Fruit fly (Drosophila melanogaster) whole organism, pupa: ENCODE data around the gene Alh.
A peak's percentile ranks its signal among the peaks of the same experiment; 100 is the strongest.

Source experiments
- CG10348 ChIP-seq: fragments of 200-800 bp; sonication (Bioruptor generic); IDR thresholded peaks from 2 replicates; pipeline ENCODE4 v1.3.6; 2022; ENCODE audit warnings: missing biosample characterization, missing genetic modification characterization
- CG12605 ChIP-seq: fragments of 200-800 bp; sonication (Bioruptor generic); IDR thresholded peaks from 2 replicates; pipeline ENCODE4 v1.3.6; 2022; ENCODE audit warnings: missing biosample characterization, missing genetic modification characterization
- CG13204 ChIP-seq: fragments of 200-800 bp; sonication (Bioruptor generic); optimal IDR thresholded peaks from 2 replicates; lab custom pipeline; 2018; ENCODE audit warnings: missing biosample characterization, mild to moderate bottlenecking, missing genetic modification characterization, moderate library complexity
- CG14655 ChIP-seq: fragments of 200-800 bp; sonication (Bioruptor generic); optimal IDR thresholded peaks from 3 replicates; lab custom pipeline; 2017; ENCODE audit warnings: mild to moderate bottlenecking, missing biosample characterization, missing genetic modification reagents, missing genetic modification characterization
- CG15710 ChIP-seq: fragments of 200-800 bp; sonication (Bioruptor generic); optimal IDR thresholded peaks from 2 replicates; lab custom pipeline; 2018; ENCODE audit warnings: missing biosample characterization, mild to moderate bottlenecking, missing genetic modification characterization, moderate library complexity
- CG17806 ChIP-seq: fragments of 200-800 bp; sonication (Bioruptor generic); optimal IDR thresholded peaks from 2 replicates; lab custom pipeline; 2018; ENCODE audit warnings: missing biosample characterization, mild to moderate bottlenecking, missing genetic modification characterization, moderate library complexity
- CG32121 ChIP-seq: fragments of 200-800 bp; sonication (Bioruptor generic); IDR thresholded peaks from 2 replicates; pipeline ENCODE4 v1.3.6; 2022; ENCODE audit warnings: missing biosample characterization, missing genetic modification characterization
- CG34367 ChIP-seq: fragments of 200-800 bp; sonication (Bioruptor generic); optimal IDR thresholded peaks from 2 replicates; lab custom pipeline; 2018; ENCODE audit warnings: missing biosample characterization, mild to moderate bottlenecking, missing genetic modification characterization
- CG4496 ChIP-seq: fragments of 200-800 bp; sonication (Bioruptor generic); IDR thresholded peaks from 3 replicates; pipeline ENCODE4 v1.3.6; 2022; ENCODE audit warnings: missing biosample characterization, missing genetic modification characterization
- CG8159 ChIP-seq: fragments of 200-800 bp; sonication (Bioruptor generic); optimal IDR thresholded peaks from 3 replicates; lab custom pipeline; 2018; ENCODE audit warnings: missing biosample characterization, mild to moderate bottlenecking, missing genetic modification characterization, moderate library complexity
- CG8301 ChIP-seq: fragments of 200-800 bp; sonication (Bioruptor generic); optimal IDR thresholded peaks from 2 replicates; lab custom pipeline; 2018; ENCODE audit warnings: missing biosample characterization, mild to moderate bottlenecking, missing genetic modification characterization
- CG9948 ChIP-seq: fragments of 200-800 bp; sonication (Bioruptor generic); optimal IDR thresholded peaks from 2 replicates; lab custom pipeline; 2018; ENCODE audit warnings: missing biosample characterization, mild to moderate bottlenecking, missing genetic modification characterization, moderate library complexity
- D1 ChIP-seq: fragments of 200-800 bp; sonication (Bioruptor generic); optimal IDR thresholded peaks from 2 replicates; lab custom pipeline; 2018; ENCODE audit warnings: missing biosample characterization, mild to moderate bottlenecking, missing genetic modification characterization, moderate library complexity
- EcR ChIP-seq: fragments of 200-800 bp; sonication (Bioruptor generic); optimal IDR thresholded peaks from 3 replicates; lab custom pipeline; 2019; ENCODE audit warnings: missing biosample characterization, missing genetic modification characterization, mild to moderate bottlenecking, moderate library complexity, missing genetic modification reagents
- Ets98B ChIP-seq: fragments of 200-800 bp; sonication (Bioruptor generic); IDR thresholded peaks from 2 replicates; pipeline ENCODE4 v1.3.6; 2022; ENCODE audit warnings: missing biosample characterization, missing genetic modification characterization
- Pif1A ChIP-seq: fragments of 200-800 bp; sonication (Bioruptor generic); optimal IDR thresholded peaks from 3 replicates; lab custom pipeline; 2016; ENCODE audit warnings: missing biosample characterization, missing genetic modification characterization
- Pif1B ChIP-seq: fragments of 200-800 bp; sonication (Bioruptor generic); optimal IDR thresholded peaks from 3 replicates; lab custom pipeline; 2016; ENCODE audit warnings: missing biosample characterization, missing genetic modification characterization
- Snoo ChIP-seq: fragments of 200-800 bp; sonication (Bioruptor generic); optimal IDR thresholded peaks from 3 replicates; lab custom pipeline; 2017; ENCODE audit warnings: missing biosample characterization, mild to moderate bottlenecking, missing genetic modification characterization, inconsistent platforms
- fd96Ca ChIP-seq: fragments of 200-800 bp; sonication (Bioruptor generic); IDR thresholded peaks from 3 replicates; pipeline ENCODE4 v1.3.6; 2022; ENCODE audit warnings: missing biosample characterization, missing genetic modification characterization
- gl ChIP-seq: fragments of 200-800 bp; sonication (Bioruptor generic); optimal IDR thresholded peaks from 2 replicates; lab custom pipeline; 2018; ENCODE audit warnings: missing biosample characterization, mild to moderate bottlenecking, missing genetic modification characterization
- rn ChIP-seq: fragments of 200-800 bp; sonication (Bioruptor generic); IDR thresholded peaks from 2 replicates; pipeline ENCODE4 v1.3.6; 2022; ENCODE audit warnings: missing biosample characterization, missing genetic modification characterization

Gene Alh

DNA sequence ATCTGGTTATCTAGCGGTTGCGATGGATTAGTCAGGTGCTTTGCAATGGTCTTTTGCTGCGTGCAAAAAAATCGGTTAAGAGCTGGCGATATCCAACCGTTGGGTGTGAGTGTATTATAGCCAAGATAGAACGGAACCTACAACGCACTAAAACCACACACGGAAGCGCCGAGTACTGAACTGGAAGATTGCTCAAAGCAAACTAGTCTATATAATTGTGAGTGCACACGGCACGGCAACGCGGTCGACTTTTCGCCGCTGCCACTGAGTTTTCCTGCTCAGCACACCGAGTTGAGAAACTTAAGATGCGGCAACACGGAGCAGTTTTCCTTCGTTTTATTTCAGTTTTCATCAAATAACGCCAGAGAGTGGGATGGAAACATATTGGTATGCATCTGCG is 7.5 kb downstream of the Alh start:
- TF ChIP-seq CG9948 (tag; lab: Kevin White, UChicago) = no peak
- no peak for TF ChIP-seq Snoo
- TF ChIP-seq fd96Ca (GFP tag; lab: Robert Waterston, UW) = no peak
- TF ChIP-seq CG10348 (GFP tag; lab: Robert Waterston, UW) = no peak
- no peak for TF ChIP-seq D1 (tag; lab: Kevin White, UChicago)
- no peak for TF ChIP-seq CG8159 (tag; lab: Kevin White, UChicago)
- no peak for TF ChIP-seq CG14655 (GFP tag; lab: Kevin White, UChicago)
- TF ChIP-seq Ets98B = no peak
- TF ChIP-seq CG17806 (tag; lab: Kevin White, UChicago) = no peak
- TF ChIP-seq CG8301 = no peak
- no peak for TF ChIP-seq gl

DNA sequence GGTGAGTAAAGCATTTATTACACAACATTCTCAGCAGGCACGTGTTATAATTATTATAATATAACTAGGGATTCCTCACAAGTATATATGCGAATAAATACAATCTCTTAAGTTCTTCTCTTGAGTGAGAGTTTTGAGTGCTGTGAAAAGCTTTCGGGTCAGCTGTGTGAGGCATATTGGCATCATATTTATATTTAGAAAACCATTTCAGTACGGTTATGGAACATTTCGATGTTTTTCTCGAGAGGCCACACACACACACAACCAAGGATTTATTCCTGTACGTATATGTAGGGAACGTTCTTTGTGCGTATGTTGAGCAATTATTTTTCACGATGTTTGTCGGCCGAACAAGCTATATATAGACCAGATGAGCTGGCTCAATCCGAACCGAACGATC is 11.0 kb downstream of the Alh start:
- TF ChIP-seq CG8159 (tag; lab: Kevin White, UChicago) (no peak), CG34367 (tag; lab: Kevin White, UChicago) (no peak), fd96Ca (GFP tag; lab: Robert Waterston, UW) (no peak), Pif1A (GFP tag; lab: Kevin White, UChicago) (no peak), CG14655 (GFP tag; lab: Kevin White, UChicago) (no peak), rn (no peak), Ets98B (no peak), CG8301 (no peak), CG32121 (no peak), CG15710 (tag; lab: Kevin White, UChicago) (no peak), CG17806 (tag; lab: Kevin White, UChicago) (no peak), CG9948 (tag; lab: Kevin White, UChicago) (no peak), gl (no peak), CG13204 (GFP tag; lab: Kevin White, UChicago) (no peak)

DNA sequence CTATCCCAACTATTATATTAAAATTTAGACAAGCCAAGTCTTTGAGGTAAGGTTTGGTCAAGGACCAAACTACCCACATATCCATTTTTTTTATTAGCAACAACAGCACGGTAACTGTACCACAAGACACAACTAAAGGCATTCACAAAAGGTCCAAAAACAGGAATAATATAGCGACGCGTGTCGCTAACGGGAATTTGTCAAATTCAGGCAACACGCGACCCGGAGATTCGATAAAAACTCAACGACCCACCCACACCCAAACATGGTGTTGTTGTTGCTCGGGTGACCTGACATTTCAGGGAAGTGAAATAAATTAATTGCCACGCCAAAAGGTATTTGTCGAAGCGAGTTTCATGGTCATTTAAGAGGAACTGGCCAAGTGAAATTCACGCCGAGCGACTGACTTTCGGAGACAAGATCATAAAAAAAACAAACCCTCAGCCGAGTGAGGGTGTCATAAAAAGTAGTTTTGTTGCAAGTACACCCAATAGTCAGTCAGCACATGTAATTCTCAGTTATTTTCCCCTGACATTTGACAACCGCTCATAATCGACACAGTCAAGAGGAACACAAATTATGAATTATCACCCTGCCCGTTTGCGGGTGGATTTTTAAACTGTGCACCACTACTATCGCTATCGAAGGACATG is 12.7 kb downstream of the Alh start:
- TF ChIP-seq CG9948 (tag; lab: Kevin White, UChicago) (no peak), Snoo (no peak), D1 (tag; lab: Kevin White, UChicago) (no peak), CG32121 (no peak), CG8301 (no peak), CG34367 (tag; lab: Kevin White, UChicago) (no peak), EcR (GFP tag; lab: Kevin White, UChicago) (no peak), CG10348 (GFP tag; lab: Robert Waterston, UW) (no peak), rn (no peak), CG15710 (tag; lab: Kevin White, UChicago) (no peak), Pif1B (no peak)

DNA sequence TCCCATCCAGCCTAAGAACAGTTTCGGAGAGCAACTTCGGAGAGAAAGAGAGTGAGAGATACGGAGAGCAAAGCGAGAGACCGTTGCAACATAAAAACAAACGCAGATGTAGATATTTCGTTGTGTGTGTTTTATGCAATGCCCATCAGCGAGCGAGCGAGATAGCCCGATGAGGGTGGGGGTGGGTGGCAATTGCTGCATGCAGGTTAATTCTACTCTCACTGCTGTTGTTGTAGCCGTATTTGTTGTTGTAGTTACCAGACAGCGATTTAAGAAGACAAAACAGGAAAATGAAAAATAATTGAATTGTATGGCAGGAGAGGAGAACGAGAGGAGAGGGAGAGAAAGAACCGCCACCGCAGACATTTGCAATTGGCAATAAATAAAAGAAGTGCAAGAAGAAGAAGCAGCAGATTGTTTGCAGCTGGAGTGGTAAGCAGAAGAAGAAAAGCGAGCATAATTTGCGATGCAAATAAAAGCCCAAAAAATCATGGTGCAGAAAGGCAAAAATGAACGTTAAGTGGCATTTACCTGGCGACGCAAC is 14.2 kb downstream of the Alh start:
- TF ChIP-seq CG8301 (peak; percentile 5), CG14655 (GFP tag; lab: Kevin White, UChicago) (no peak), CG4496 (0 out of 3 replicates have a peak, but pooled peaks have one; percentile 48), Pif1B (peak; percentile 23), Ets98B (no peak; the same call in 1 of the 2 replicates), Snoo (peak; percentile 41), EcR (GFP tag; lab: Kevin White, UChicago) (peak; percentile 82), CG13204 (GFP tag; lab: Kevin White, UChicago) (peak; percentile 76)

DNA sequence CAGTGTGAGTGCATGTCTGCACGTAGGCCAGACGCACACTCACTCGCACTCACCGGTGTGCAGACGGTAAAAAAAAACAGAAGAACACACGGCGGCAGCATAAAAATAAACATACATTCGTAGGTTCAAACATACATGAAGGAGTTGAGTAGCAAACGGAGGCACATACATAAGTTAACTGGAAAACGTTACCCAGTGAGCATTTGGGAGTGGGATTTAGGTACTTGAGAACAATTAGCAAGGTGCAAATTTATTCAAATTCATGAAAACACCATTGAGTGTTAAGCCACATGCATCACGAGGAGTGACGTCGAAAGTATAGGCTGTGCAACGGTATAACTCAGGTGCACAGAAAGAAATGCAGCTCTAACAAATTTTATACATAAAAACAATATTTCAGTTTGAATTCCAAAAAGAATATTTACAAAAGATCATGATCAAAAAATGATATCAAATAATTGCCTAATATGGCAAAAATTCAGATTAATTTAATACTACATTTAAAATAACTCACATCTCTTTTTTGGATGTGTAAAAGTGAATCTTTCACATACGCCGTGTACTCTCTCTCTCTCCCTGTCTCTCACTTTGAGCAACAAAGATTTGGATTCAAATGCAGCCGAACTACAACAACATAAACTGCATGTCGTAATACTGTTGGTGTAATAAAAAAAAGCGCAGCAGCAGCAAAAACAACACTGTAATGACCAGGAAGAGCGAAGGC is 15.2 kb downstream of the Alh start:
- no peak for TF ChIP-seq CG12605 (GFP tag; lab: Robert Waterston, UW)
- TF ChIP-seq CG17806 (tag; lab: Kevin White, UChicago) = peak; percentile 96
- peak; percentile 95 for TF ChIP-seq CG34367 (tag; lab: Kevin White, UChicago)
- TF ChIP-seq CG14655 (GFP tag; lab: Kevin White, UChicago) = peak; percentile 98
- TF ChIP-seq Ets98B = no peak
- TF ChIP-seq Pif1B = peak; percentile 90
- peak; percentile 96 for TF ChIP-seq CG8159 (tag; lab: Kevin White, UChicago)
- no peak for TF ChIP-seq CG32121
- no peak for TF ChIP-seq CG4496
- TF ChIP-seq CG9948 (tag; lab: Kevin White, UChicago) = peak; percentile 96
- TF ChIP-seq CG13204 (GFP tag; lab: Kevin White, UChicago) = peak; percentile 71
- no peak for TF ChIP-seq fd96Ca (GFP tag; lab: Robert Waterston, UW)
- peak; percentile 94 for TF ChIP-seq Pif1A (GFP tag; lab: Kevin White, UChicago)
- peak; percentile 68 for TF ChIP-seq gl
- TF ChIP-seq rn = no peak
- TF ChIP-seq CG8301 = peak; percentile 98
- TF ChIP-seq CG15710 (tag; lab: Kevin White, UChicago) = peak; percentile 96
- no peak for TF ChIP-seq EcR (GFP tag; lab: Kevin White, UChicago)
- TF ChIP-seq Snoo = peak; percentile 95
- no peak for TF ChIP-seq CG10348 (GFP tag; lab: Robert Waterston, UW)
- TF ChIP-seq D1 (tag; lab: Kevin White, UChicago) = peak; percentile 95
